Fruit fly (Drosophila melanogaster): ENCODE results near the gene Rab6.
A peak's percentile ranks its signal among the peaks of the same experiment; 100 is the strongest.

The Rab6 gene

dm6 chr2L:12079827-12080381 is 29.0 kb downstream of the Rab6 start:
- TF ChIP-seq GATAd (GFP tag; optimal IDR thresholded peaks at IDR 0.05) (no peak), Rel (GFP tag; optimal IDR thresholded peaks at IDR 0.05) (no peak), Rel (tag; optimal IDR thresholded peaks at IDR 0.05) (no peak), CG9705 (GFP tag; optimal IDR thresholded peaks at IDR 0.05) (no peak)

- TF ChIP-seq h (GFP tag; optimal IDR thresholded peaks at IDR 0.05): no peak
- TF ChIP-seq Hnf4 (GFP tag; optimal IDR thresholded peaks at IDR 0.05): no peak
These were observed 30.2 kb downstream of the Rab6 start for dm6 chr2L:12078695-12079094.

DNA sequence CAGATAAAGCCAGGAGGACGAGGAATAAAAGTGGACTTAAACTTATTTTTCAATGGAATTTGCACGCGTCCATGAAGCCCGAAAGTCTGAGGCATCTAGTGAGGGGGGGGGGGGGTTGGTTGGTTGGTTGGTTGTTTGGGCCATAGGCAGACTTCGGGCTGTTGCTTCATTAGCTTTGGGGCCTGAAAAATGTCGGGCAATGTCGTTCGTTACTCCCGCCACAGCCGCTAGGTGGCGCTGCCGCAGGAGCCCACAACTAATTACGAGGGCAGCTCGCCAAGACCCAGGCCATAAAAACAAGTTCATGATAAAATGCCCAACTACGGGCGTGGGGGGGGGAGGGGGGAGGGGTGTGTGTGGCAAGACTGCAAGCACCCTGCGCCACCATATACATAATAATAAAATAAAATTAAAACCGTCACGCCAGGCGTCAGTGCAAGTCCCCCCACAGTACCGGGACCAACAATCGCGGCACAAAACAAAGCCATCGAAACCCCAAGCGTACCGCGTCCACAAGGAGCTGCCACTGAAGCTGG is 30.7 kb downstream of the Rab6 start:
- TF ChIP-seq Vsx2 (GFP tag; optimal IDR thresholded peaks at IDR 0.05; ENCODE audit: partially characterized antibody): no peak
- no peak for TF ChIP-seq GATAd (GFP tag; optimal IDR thresholded peaks at IDR 0.05)
- no peak for TF ChIP-seq rgr (GFP tag; optimal IDR thresholded peaks at IDR 0.05)
- TF ChIP-seq N (GFP tag; optimal IDR thresholded peaks at IDR 0.05): no peak
- no peak for TF ChIP-seq h (GFP tag; optimal IDR thresholded peaks at IDR 0.05)
- TF ChIP-seq usp (GFP tag; optimal IDR thresholded peaks at IDR 0.05): no peak

DNA sequence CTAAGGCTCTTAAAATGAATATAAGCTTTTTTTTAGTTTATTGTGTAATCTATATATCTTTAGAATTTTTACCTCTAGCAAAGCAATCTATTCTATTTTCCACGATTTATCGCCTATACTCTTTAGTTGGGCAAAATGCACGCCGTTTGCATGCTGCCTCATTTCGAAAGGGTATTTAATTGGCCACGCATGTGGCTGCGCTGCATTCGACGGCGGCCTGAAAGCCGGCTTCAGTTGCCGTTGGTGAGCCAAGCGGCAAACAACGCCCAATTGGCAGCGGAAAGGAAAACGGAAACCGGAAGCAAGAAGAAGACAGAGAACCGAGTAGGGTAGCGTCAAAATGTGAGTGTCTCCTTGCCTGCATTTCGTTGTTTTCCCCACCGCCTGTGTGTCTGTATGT is 33.1 kb downstream of the Rab6 start, which contains the start of gene CG14947:
Gene CG14947, plus strand, starts transcription at position 251 of the 400 bp plus-strand sequence.
- TF ChIP-seq brk (GFP tag; optimal IDR thresholded peaks at IDR 0.05) (no peak), Dif (GFP tag; optimal IDR thresholded peaks at IDR 0.05; ENCODE audit: partially characterized antibody) (no peak), Abd-B (GFP tag; optimal IDR thresholded peaks at IDR 0.05) (no peak), Hr78 (GFP tag; optimal IDR thresholded peaks at IDR 0.05) (no peak), dl (GFP tag; optimal IDR thresholded peaks at IDR 0.05; ENCODE audit: insufficient read depth in 1 of 2, partially characterized antibody in 2 of 2) (no peak), N (GFP tag; optimal IDR thresholded peaks at IDR 0.05) (no peak), br (GFP tag; optimal IDR thresholded peaks at IDR 0.05) (no peak), CrebA (GFP tag; optimal IDR thresholded peaks at IDR 0.05; ENCODE audit: borderline replicate concordance) (no peak), jim (GFP tag; optimal IDR thresholded peaks at IDR 0.05) (no peak), Dfd (GFP tag; optimal IDR thresholded peaks at IDR 0.05) (no peak), Myc (optimal IDR thresholded peaks at IDR 0.05) (no peak), Jra (GFP tag; optimal IDR thresholded peaks at IDR 0.05) (no peak), rgr (GFP tag; optimal IDR thresholded peaks at IDR 0.05) (no peak), woc (GFP tag; optimal IDR thresholded peaks at IDR 0.05) (no peak), sv (GFP tag; optimal IDR thresholded peaks at IDR 0.05) (no peak), HLH106 (tag; optimal IDR thresholded peaks at IDR 0.05) (no peak), pan (optimal IDR thresholded peaks at IDR 0.05) (no peak)

DNA sequence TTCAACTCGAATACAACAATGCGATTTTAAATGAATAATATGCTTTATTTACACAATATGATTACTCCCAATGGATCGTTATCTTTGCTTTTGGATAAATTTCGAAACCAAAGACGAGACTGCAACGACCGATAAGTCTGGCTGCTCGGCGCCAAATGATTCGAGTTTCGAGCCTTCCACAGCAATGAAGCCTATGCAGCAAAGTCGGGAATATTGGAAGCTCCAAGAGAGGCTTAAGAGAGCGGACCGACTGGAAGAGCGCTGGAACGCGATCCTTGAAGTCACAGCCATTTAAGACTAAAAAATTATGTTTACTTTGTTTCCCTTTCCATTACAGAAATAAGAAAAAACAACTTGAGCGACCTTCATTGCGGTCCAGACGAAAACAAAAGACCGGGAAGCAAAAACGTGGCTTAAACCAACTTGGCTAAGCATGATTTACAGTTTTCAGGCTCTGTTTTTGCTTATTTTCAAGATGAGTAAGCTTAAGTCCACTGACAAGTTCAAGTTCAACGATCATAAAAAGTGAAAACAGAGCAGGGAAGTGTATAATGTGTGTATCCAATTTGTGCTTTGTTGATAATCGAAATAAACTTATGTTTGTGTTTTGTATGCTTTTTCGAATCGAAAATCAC is 42.2 kb downstream of the Rab6 start, which contains the start of gene firl:
Gene firl, minus strand, starts transcription at position 159 of the 635 bp plus-strand sequence.
- TF ChIP-seq woc (GFP tag; optimal IDR thresholded peaks at IDR 0.05) (no peak), Dif (GFP tag; optimal IDR thresholded peaks at IDR 0.05; ENCODE audit: partially characterized antibody) (peak; percentile 18)

dm6 chr2L:12065683-12066386 is 43.1 kb downstream of the Rab6 start:
- TF ChIP-seq CG32264 (GFP tag; optimal IDR thresholded peaks at IDR 0.05): no peak
- no peak for TF ChIP-seq brk (GFP tag; optimal IDR thresholded peaks at IDR 0.05)
- no peak for TF ChIP-seq lola (GFP tag; optimal IDR thresholded peaks at IDR 0.05)
- peak; percentile 56 for TF ChIP-seq CG9705 (GFP tag; optimal IDR thresholded peaks at IDR 0.05)
- TF ChIP-seq ey (GFP tag; optimal IDR thresholded peaks at IDR 0.05): peak; percentile 57
- TF ChIP-seq fru (GFP tag; optimal IDR thresholded peaks at IDR 0.05): peak; percentile 81
- TF ChIP-seq psq (GFP tag; optimal IDR thresholded peaks at IDR 0.05): peak; percentile 80
- TF ChIP-seq Sp1 (GFP tag; optimal IDR thresholded peaks at IDR 0.05): peak; percentile 93
- TF ChIP-seq br (GFP tag; optimal IDR thresholded peaks at IDR 0.05): peak; percentile 29
- no peak for TF ChIP-seq CrebA (GFP tag; optimal IDR thresholded peaks at IDR 0.05; ENCODE audit: borderline replicate concordance)
- TF ChIP-seq Vsx2 (GFP tag; optimal IDR thresholded peaks at IDR 0.05; ENCODE audit: partially characterized antibody): no peak
- no peak for TF ChIP-seq N (GFP tag; optimal IDR thresholded peaks at IDR 0.05)
- TF ChIP-seq OdsH (GFP tag; optimal IDR thresholded peaks at IDR 0.05): peak; percentile 79
- no peak for TF ChIP-seq jim (GFP tag; optimal IDR thresholded peaks at IDR 0.05)
- no peak for TF ChIP-seq dsf (GFP tag; optimal IDR thresholded peaks at IDR 0.05; ENCODE audit: borderline replicate concordance)
- TF ChIP-seq Rel (GFP tag; optimal IDR thresholded peaks at IDR 0.05): no peak
- TF ChIP-seq Rel (tag; optimal IDR thresholded peaks at IDR 0.05): peak; percentile 66
- peak; percentile 20 for TF ChIP-seq woc (GFP tag; optimal IDR thresholded peaks at IDR 0.05)
- TF ChIP-seq dl (GFP tag; optimal IDR thresholded peaks at IDR 0.05; ENCODE audit: insufficient read depth in 1 of 2, partially characterized antibody in 2 of 2): no peak
- TF ChIP-seq rgr (GFP tag; optimal IDR thresholded peaks at IDR 0.05): peak; percentile 77
- no peak for TF ChIP-seq tai (GFP tag; optimal IDR thresholded peaks at IDR 0.05)
- TF ChIP-seq h (GFP tag; optimal IDR thresholded peaks at IDR 0.05): peak; percentile 63
- TF ChIP-seq dmrt93B (GFP tag; optimal IDR thresholded peaks at IDR 0.05): peak; percentile 66
- peak; percentile 6 for TF ChIP-seq Dif (GFP tag; optimal IDR thresholded peaks at IDR 0.05; ENCODE audit: partially characterized antibody)
- TF ChIP-seq Jra (GFP tag; optimal IDR thresholded peaks at IDR 0.05): no peak
- no peak for TF ChIP-seq Abd-B (GFP tag; optimal IDR thresholded peaks at IDR 0.05)
